Fruit fly (Drosophila melanogaster) whole organism, pupa: ENCODE results near the gene CG7778.

Experiments
- CG10348 ChIP-seq: fragments of 200-800 bp; sonication (Bioruptor generic); IDR thresholded peaks from 2 replicates; pipeline ENCODE4 v1.3.6; 2022; ENCODE audit warnings: missing biosample characterization, missing genetic modification characterization
- CG12605 ChIP-seq: fragments of 200-800 bp; sonication (Bioruptor generic); IDR thresholded peaks from 2 replicates; pipeline ENCODE4 v1.3.6; 2022; ENCODE audit warnings: missing biosample characterization, missing genetic modification characterization
- CG13204 ChIP-seq: fragments of 200-800 bp; sonication (Bioruptor generic); optimal IDR thresholded peaks from 2 replicates; lab custom pipeline; 2018; ENCODE audit warnings: missing biosample characterization, mild to moderate bottlenecking, missing genetic modification characterization, moderate library complexity
- CG14655 ChIP-seq: fragments of 200-800 bp; sonication (Bioruptor generic); optimal IDR thresholded peaks from 3 replicates; lab custom pipeline; 2017; ENCODE audit warnings: mild to moderate bottlenecking, missing biosample characterization, missing genetic modification reagents, missing genetic modification characterization
- CG15710 ChIP-seq: fragments of 200-800 bp; sonication (Bioruptor generic); optimal IDR thresholded peaks from 2 replicates; lab custom pipeline; 2018; ENCODE audit warnings: missing biosample characterization, mild to moderate bottlenecking, missing genetic modification characterization, moderate library complexity
- CG17806 ChIP-seq: fragments of 200-800 bp; sonication (Bioruptor generic); optimal IDR thresholded peaks from 2 replicates; lab custom pipeline; 2018; ENCODE audit warnings: missing biosample characterization, mild to moderate bottlenecking, missing genetic modification characterization, moderate library complexity
- CG32121 ChIP-seq: fragments of 200-800 bp; sonication (Bioruptor generic); IDR thresholded peaks from 2 replicates; pipeline ENCODE4 v1.3.6; 2022; ENCODE audit warnings: missing biosample characterization, missing genetic modification characterization
- CG34367 ChIP-seq: fragments of 200-800 bp; sonication (Bioruptor generic); optimal IDR thresholded peaks from 2 replicates; lab custom pipeline; 2018; ENCODE audit warnings: missing biosample characterization, mild to moderate bottlenecking, missing genetic modification characterization
- CG4496 ChIP-seq: fragments of 200-800 bp; sonication (Bioruptor generic); IDR thresholded peaks from 3 replicates; pipeline ENCODE4 v1.3.6; 2022; ENCODE audit warnings: missing biosample characterization, missing genetic modification characterization
- CG8159 ChIP-seq: fragments of 200-800 bp; sonication (Bioruptor generic); optimal IDR thresholded peaks from 3 replicates; lab custom pipeline; 2018; ENCODE audit warnings: missing biosample characterization, mild to moderate bottlenecking, missing genetic modification characterization, moderate library complexity
- CG8301 ChIP-seq: fragments of 200-800 bp; sonication (Bioruptor generic); optimal IDR thresholded peaks from 2 replicates; lab custom pipeline; 2018; ENCODE audit warnings: missing biosample characterization, mild to moderate bottlenecking, missing genetic modification characterization
- CG9948 ChIP-seq: fragments of 200-800 bp; sonication (Bioruptor generic); optimal IDR thresholded peaks from 2 replicates; lab custom pipeline; 2018; ENCODE audit warnings: missing biosample characterization, mild to moderate bottlenecking, missing genetic modification characterization, moderate library complexity
- D1 ChIP-seq: fragments of 200-800 bp; sonication (Bioruptor generic); optimal IDR thresholded peaks from 2 replicates; lab custom pipeline; 2018; ENCODE audit warnings: missing biosample characterization, mild to moderate bottlenecking, missing genetic modification characterization, moderate library complexity
- EcR ChIP-seq: fragments of 200-800 bp; sonication (Bioruptor generic); optimal IDR thresholded peaks from 3 replicates; lab custom pipeline; 2019; ENCODE audit warnings: missing biosample characterization, missing genetic modification characterization, mild to moderate bottlenecking, moderate library complexity, missing genetic modification reagents
- Ets98B ChIP-seq: fragments of 200-800 bp; sonication (Bioruptor generic); IDR thresholded peaks from 2 replicates; pipeline ENCODE4 v1.3.6; 2022; ENCODE audit warnings: missing biosample characterization, missing genetic modification characterization
- Pif1A ChIP-seq: fragments of 200-800 bp; sonication (Bioruptor generic); optimal IDR thresholded peaks from 3 replicates; lab custom pipeline; 2016; ENCODE audit warnings: missing biosample characterization, missing genetic modification characterization
- Pif1B ChIP-seq: fragments of 200-800 bp; sonication (Bioruptor generic); optimal IDR thresholded peaks from 3 replicates; lab custom pipeline; 2016; ENCODE audit warnings: missing biosample characterization, missing genetic modification characterization
- Snoo ChIP-seq: fragments of 200-800 bp; sonication (Bioruptor generic); optimal IDR thresholded peaks from 3 replicates; lab custom pipeline; 2017; ENCODE audit warnings: missing biosample characterization, mild to moderate bottlenecking, missing genetic modification characterization, inconsistent platforms
- fd96Ca ChIP-seq: fragments of 200-800 bp; sonication (Bioruptor generic); IDR thresholded peaks from 3 replicates; pipeline ENCODE4 v1.3.6; 2022; ENCODE audit warnings: missing biosample characterization, missing genetic modification characterization
- gl ChIP-seq: fragments of 200-800 bp; sonication (Bioruptor generic); optimal IDR thresholded peaks from 2 replicates; lab custom pipeline; 2018; ENCODE audit warnings: missing biosample characterization, mild to moderate bottlenecking, missing genetic modification characterization
- rn ChIP-seq: fragments of 200-800 bp; sonication (Bioruptor generic); IDR thresholded peaks from 2 replicates; pipeline ENCODE4 v1.3.6; 2022; ENCODE audit warnings: missing biosample characterization, missing genetic modification characterization

Gene CG7778

dm6 chr2L:8319858-8320525, 26.4 kb upstream of the CG7778 start, which contains the start of the genes mtsh and strat:
TSS of gene mtsh (minus strand) at chr2L:8319908.
TSS of gene strat (plus strand) at chr2L:8320328.
- TF ChIP-seq Pif1B (GFP tag; lab: Kevin White, UChicago) (no peak), Snoo (tag; lab: Kevin White, UChicago) (peak; percentile 22), CG10348 (GFP tag; lab: Robert Waterston, UW) (no peak), CG17806 (tag; lab: Kevin White, UChicago) (peak; percentile 34), CG4496 (GFP tag; lab: Robert Waterston, UW) (peak; percentile 76), gl (tag; lab: Kevin White, UChicago) (peak; percentile 41), rn (GFP tag; lab: Robert Waterston, UW) (no peak), CG15710 (peak; percentile 23), CG8159 (tag; lab: Kevin White, UChicago) (no peak), CG12605 (GFP tag; lab: Robert Waterston, UW) (no peak), CG34367 (tag; lab: Kevin White, UChicago) (peak; percentile 3), CG32121 (GFP tag; lab: Robert Waterston, UW) (no peak; the same call in 1 of the 2 replicates), EcR (GFP tag; lab: Kevin White, UChicago) (no peak)

- TF ChIP-seq Ets98B (peak; percentile 46; the same call in 1 of the 2 replicates), CG13204 (no peak), fd96Ca (GFP tag; lab: Robert Waterston, UW) (0 out of 3 replicates have a peak, but pooled peaks have one; percentile 10), CG4496 (GFP tag; lab: Robert Waterston, UW) (peak; percentile 51; the same call in 2 of the 3 replicates), Snoo (tag; lab: Kevin White, UChicago) (no peak), gl (tag; lab: Kevin White, UChicago) (no peak), CG12605 (GFP tag; lab: Robert Waterston, UW) (0 out of 2 replicates have a peak, but pooled peaks have one; percentile 28)
These were observed 21.3 kb upstream of the CG7778 start, which contains the start of gene CG7781 for dm6 chr2L:8325150-8325549. TSS of gene CG7781 (minus strand) at chr2L:8325409.

dm6 chr2L:8326414-8327271, 19.8 kb upstream of the CG7778 start:
- no peak for TF ChIP-seq Ets98B
- TF ChIP-seq CG32121 (GFP tag; lab: Robert Waterston, UW): 0 out of 2 replicates have a peak, but pooled peaks have one; percentile 35
- peak; percentile 28; the same call in 1 of the 2 replicates for TF ChIP-seq CG12605 (GFP tag; lab: Robert Waterston, UW)
- TF ChIP-seq CG4496 (GFP tag; lab: Robert Waterston, UW): 0 out of 3 replicates have a peak, but pooled peaks have one; percentile 46
- peak; percentile 1 for TF ChIP-seq CG15710
- peak; percentile 4 for TF ChIP-seq CG17806 (tag; lab: Kevin White, UChicago)
- TF ChIP-seq rn (GFP tag; lab: Robert Waterston, UW): no peak
- TF ChIP-seq CG8159 (tag; lab: Kevin White, UChicago): peak; percentile 37
- TF ChIP-seq CG34367 (tag; lab: Kevin White, UChicago): no peak
- TF ChIP-seq CG9948: peak; percentile 0

- no peak for TF ChIP-seq CG4496 (GFP tag; lab: Robert Waterston, UW)
- TF ChIP-seq CG32121 (GFP tag; lab: Robert Waterston, UW): no peak
- TF ChIP-seq D1: no peak
- TF ChIP-seq CG12605 (GFP tag; lab: Robert Waterston, UW): no peak
- no peak for TF ChIP-seq rn (GFP tag; lab: Robert Waterston, UW)
These were observed 19.2 kb upstream of the CG7778 start, which contains the start of gene CG14275 for dm6 chr2L:8327272-8327555. TSS of gene CG14275 (plus strand) at chr2L:8327456.

dm6 chr2L:8327783-8328327, 18.6 kb upstream of the CG7778 start:
- TF ChIP-seq gl (tag; lab: Kevin White, UChicago) (no peak), Pif1A (GFP tag; lab: Kevin White, UChicago) (no peak), CG8301 (tag; lab: Kevin White, UChicago) (no peak), CG14655 (GFP tag; lab: Kevin White, UChicago) (no peak), Pif1B (GFP tag; lab: Kevin White, UChicago) (no peak), CG17806 (tag; lab: Kevin White, UChicago) (no peak), CG34367 (tag; lab: Kevin White, UChicago) (no peak), CG10348 (GFP tag; lab: Robert Waterston, UW) (no peak), EcR (GFP tag; lab: Kevin White, UChicago) (no peak), fd96Ca (GFP tag; lab: Robert Waterston, UW) (no peak)
